Fruit fly (Drosophila melanogaster): ENCODE measurements around the gene CycD.
A peak's percentile ranks its signal among the peaks of the same experiment; 100 is the strongest.

The CycD gene

dm6 chrX:15886411-15887246, 22.8 kb downstream of the CycD start (continued):
- TF ChIP-seq E2f1 (GFP tag; IDR thresholded peaks at IDR 0.05), result no peak
- TF ChIP-seq CG11456 (GFP tag; IDR thresholded peaks at IDR 0.05), result no peak
- TF ChIP-seq Drgx (GFP tag; IDR thresholded peaks at IDR 0.05), result peak; percentile 94
- no peak for TF ChIP-seq Poxn (GFP tag; IDR thresholded peaks at IDR 0.05)
- TF ChIP-seq ken (GFP tag; IDR thresholded peaks at IDR 0.05), result no peak
- TF ChIP-seq Pdp1 (GFP tag; optimal IDR thresholded peaks at IDR 0.05), result no peak
- no peak for TF ChIP-seq CG31224 (GFP tag; IDR thresholded peaks at IDR 0.05)
- no peak for TF ChIP-seq lola (GFP tag; optimal IDR thresholded peaks at IDR 0.05)
- peak; percentile 22 for TF ChIP-seq CG2116 (GFP tag; optimal IDR thresholded peaks at IDR 0.05)
- TF ChIP-seq B-H2 (GFP tag; optimal IDR thresholded peaks at IDR 0.05), result peak; percentile 32
- TF ChIP-seq btn (GFP tag; optimal IDR thresholded peaks at IDR 0.05), result no peak
- peak; percentile 46 for TF ChIP-seq sens (GFP tag)
- TF ChIP-seq CG9932 (GFP tag; IDR thresholded peaks at IDR 0.05), result no peak
- no peak for TF ChIP-seq Hr3 (GFP tag; optimal IDR thresholded peaks at IDR 0.05)
- peak; percentile 34; the same call in 1 of the 3 replicates for TF ChIP-seq ci (GFP tag; IDR thresholded peaks at IDR 0.05)
- TF ChIP-seq CG9817 (tag; optimal IDR thresholded peaks at IDR 0.05), result no peak
- no peak; the same call in 2 of the 3 replicates for TF ChIP-seq CG34224 (GFP tag; IDR thresholded peaks at IDR 0.05; ENCODE audit: partially characterized antibody)
- TF ChIP-seq D19B (GFP tag; optimal IDR thresholded peaks at IDR 0.05), result no peak
- no peak for TF ChIP-seq D19A (tag; optimal IDR thresholded peaks at IDR 0.05)
- TF ChIP-seq Neu2 (GFP tag; optimal IDR thresholded peaks at IDR 0.05; ENCODE audit: borderline replicate concordance), result no peak
- TF ChIP-seq trem (tag; optimal IDR thresholded peaks at IDR 0.05), result peak; percentile 48
- no peak for TF ChIP-seq yki (optimal IDR thresholded peaks at IDR 0.05)
- TF ChIP-seq peb (GFP tag; IDR thresholded peaks at IDR 0.05), result no peak
- TF ChIP-seq CG2129 (GFP tag; IDR thresholded peaks at IDR 0.05; ENCODE audit: partially characterized antibody), result no peak
- TF ChIP-seq eyg (GFP tag; optimal IDR thresholded peaks at IDR 0.05), result no peak
- TF ChIP-seq CG10654 (GFP tag; optimal IDR thresholded peaks at IDR 0.05), result no peak
- TF ChIP-seq CG1792 (GFP tag; optimal IDR thresholded peaks at IDR 0.05), result no peak
- TF ChIP-seq croc (GFP tag; conservative IDR thresholded peaks at IDR 0.05), result no peak
- no peak for TF ChIP-seq slp2 (GFP tag; optimal IDR thresholded peaks at IDR 0.05)
- no peak for TF ChIP-seq fd102C (GFP tag; optimal IDR thresholded peaks at IDR 0.05)
- no peak for TF ChIP-seq otp (GFP tag; IDR thresholded peaks at IDR 0.05)
- TF ChIP-seq fru (optimal IDR thresholded peaks at IDR 0.05), result no peak
- peak; percentile 98 for TF ChIP-seq nom (GFP tag; optimal IDR thresholded peaks at IDR 0.05)
- TF ChIP-seq CG12219 (GFP tag; optimal IDR thresholded peaks at IDR 0.05), result no peak
- TF ChIP-seq stwl (tag; optimal IDR thresholded peaks at IDR 0.05), result no peak
- no peak for TF ChIP-seq jing (GFP tag; optimal IDR thresholded peaks at IDR 0.05)
- TF ChIP-seq CG15696 (tag; optimal IDR thresholded peaks at IDR 0.05), result no peak
- TF ChIP-seq CG15269 (tag; optimal IDR thresholded peaks at IDR 0.05), result no peak
- no peak for TF ChIP-seq CG3281 (GFP tag; optimal IDR thresholded peaks at IDR 0.05)
- no peak for TF ChIP-seq CG4404 (GFP tag; IDR thresholded peaks at IDR 0.05)
- TF ChIP-seq CG8765 (GFP tag; IDR thresholded peaks at IDR 0.05), result no peak
- TF ChIP-seq CG34376 (GFP tag; optimal IDR thresholded peaks at IDR 0.05), result peak; percentile 89
- peak; percentile 76 for TF ChIP-seq pros (GFP tag; optimal IDR thresholded peaks at IDR 0.05)
- no peak for TF ChIP-seq CG42726 (GFP tag; IDR thresholded peaks at IDR 0.05; ENCODE audit: partially characterized antibody)
- TF ChIP-seq trh (GFP tag; optimal IDR thresholded peaks at IDR 0.05), result no peak
- TF ChIP-seq CG10209 (GFP tag; optimal IDR thresholded peaks at IDR 0.05), result no peak
- no peak for TF ChIP-seq lov (optimal IDR thresholded peaks at IDR 0.05)
- TF ChIP-seq lov (GFP tag; IDR thresholded peaks at IDR 0.05), result no peak
- TF ChIP-seq Hand (GFP tag; optimal IDR thresholded peaks at IDR 0.05), result peak; percentile 22
- TF ChIP-seq CG7271 (tag; optimal IDR thresholded peaks at IDR 0.05), result no peak

All from whole organism, embryonic.